Worm (Caenorhabditis elegans) whole organism, L3 larva: ENCODE results near the gene cutl-11.

Source experiments
- ZK546.5 ChIP-seq: sonication (generic microtip); optimal IDR thresholded peaks from 2 replicates; lab custom pipeline; 2017; ENCODE audit warnings: missing biosample characterization, missing genetic modification characterization
- ceh-28 ChIP-seq: fragments of 150-350 bp; optimal IDR thresholded peaks from 2 replicates; lab custom pipeline; 2014; ENCODE audit warnings: missing biosample characterization, missing genetic modification reagents, missing genetic modification characterization
- ceh-9 ChIP-seq: sonication (generic microtip); optimal IDR thresholded peaks from 2 replicates; lab custom pipeline; 2018; ENCODE audit warnings: missing biosample characterization, missing genetic modification characterization
- daf-12 ChIP-seq: fragments of 150-350 bp; optimal IDR thresholded peaks from 2 replicates; lab custom pipeline; 2014; ENCODE audit warnings: missing biosample characterization, missing genetic modification reagents, missing genetic modification characterization
- elt-1 ChIP-seq: fragments of 150-350 bp; optimal IDR thresholded peaks from 2 replicates; lab custom pipeline; 2014; ENCODE audit warnings: missing biosample characterization, missing genetic modification characterization
- elt-2 ChIP-seq: sonication (generic microtip); optimal IDR thresholded peaks from 2 replicates; lab custom pipeline; 2016; ENCODE audit warnings: missing genetic modification reagents, mild to moderate bottlenecking, missing genetic modification characterization, missing compliant biosample characterization
- elt-3 ChIP-seq, 3 experiments: fragments of 150-350 bp in 1 of 3; sonication (generic microtip) in 2 of 3; optimal IDR thresholded peaks; 2 replicates in 2 of 3; 4 replicates in 1 of 3; lab custom pipeline; 2014 to 2017; ENCODE audit warnings: missing biosample characterization in 3 of 3, missing genetic modification characterization in 3 of 3
- eor-1 ChIP-seq, 2 experiments: fragments of 150-350 bp; optimal IDR thresholded peaks; 2 replicates each; lab custom pipeline; 2014 to 2018; ENCODE audit warnings: missing biosample characterization in 2 of 2, missing genetic modification characterization in 2 of 2
- hmg-11 ChIP-seq: sonication (generic microtip); optimal IDR thresholded peaks from 2 replicates; lab custom pipeline; 2016; ENCODE audit warnings: missing genetic modification characterization, missing compliant biosample characterization
- jun-1 ChIP-seq: fragments of 150-350 bp; optimal IDR thresholded peaks from 2 replicates; lab custom pipeline; 2014; ENCODE audit warnings: missing biosample characterization, missing genetic modification reagents, missing genetic modification characterization
- lsy-12 ChIP-seq: sonication (generic microtip); optimal IDR thresholded peaks from 2 replicates; lab custom pipeline; 2016; ENCODE audit warnings: mild to moderate bottlenecking, missing genetic modification characterization, missing compliant biosample characterization
- mdl-1 ChIP-seq: fragments of 150-350 bp; optimal IDR thresholded peaks from 2 replicates; lab custom pipeline; 2014; ENCODE audit warnings: missing biosample characterization, missing genetic modification characterization
- mml-1 ChIP-seq: fragments of 150-350 bp; sonication (generic microtip); optimal IDR thresholded peaks from 3 replicates; lab custom pipeline; 2014; ENCODE audit warnings: missing biosample characterization, missing genetic modification characterization
- nhr-11 ChIP-seq: fragments of 150-350 bp; optimal IDR thresholded peaks from 2 replicates; lab custom pipeline; 2014; ENCODE audit warnings: missing biosample characterization, missing genetic modification characterization
- nhr-12 ChIP-seq: fragments of 150-350 bp; optimal IDR thresholded peaks from 2 replicates; lab custom pipeline; 2014; ENCODE audit warnings: missing biosample characterization, missing genetic modification characterization
- nhr-237 ChIP-seq: fragments of 150-350 bp; optimal IDR thresholded peaks from 2 replicates; lab custom pipeline; 2014; ENCODE audit warnings: missing biosample characterization, missing genetic modification characterization
- nhr-25 ChIP-seq: sonication (generic microtip); optimal IDR thresholded peaks from 2 replicates; lab custom pipeline; 2017; ENCODE audit warnings: missing biosample characterization, missing genetic modification characterization
- nhr-28 ChIP-seq: fragments of 150-350 bp; optimal IDR thresholded peaks from 2 replicates; lab custom pipeline; 2014; ENCODE audit warnings: missing biosample characterization, missing genetic modification characterization
- pha-4 ChIP-seq: fragments of 150-350 bp; optimal IDR thresholded peaks from 2 replicates; lab custom pipeline; 2014; ENCODE audit warnings: missing biosample characterization, missing genetic modification reagents, missing genetic modification characterization
- pqm-1 ChIP-seq: fragments of 150-350 bp; optimal IDR thresholded peaks from 2 replicates; lab custom pipeline; 2017; ENCODE audit warnings: missing biosample characterization, missing genetic modification characterization, inconsistent platforms
- sea-2 ChIP-seq: fragments of 150-350 bp; sonication (generic microtip); optimal IDR thresholded peaks from 4 replicates; lab custom pipeline; 2014; ENCODE audit warnings: missing biosample characterization, missing genetic modification reagents, missing genetic modification characterization
- skn-1 ChIP-seq: fragments of 150-350 bp; optimal IDR thresholded peaks from 2 replicates; lab custom pipeline; 2014; ENCODE audit warnings: missing biosample characterization, missing genetic modification characterization
- tbx-2 ChIP-seq: sonication (generic microtip); optimal IDR thresholded peaks from 2 replicates; lab custom pipeline; 2016; ENCODE audit warnings: mild to moderate bottlenecking, missing genetic modification characterization, missing compliant biosample characterization
- unc-39 ChIP-seq: sonication (generic microtip); optimal IDR thresholded peaks from 4 replicates; lab custom pipeline; 2017; ENCODE audit warnings: missing biosample characterization, missing genetic modification characterization
- zag-1 ChIP-seq: fragments of 150-350 bp; optimal IDR thresholded peaks from 2 replicates; lab custom pipeline; 2014; ENCODE audit warnings: missing biosample characterization, missing genetic modification characterization
- ztf-11 ChIP-seq: fragments of 150-350 bp; optimal IDR thresholded peaks from 2 replicates; lab custom pipeline; 2014; ENCODE audit warnings: missing biosample characterization, missing genetic modification characterization

The cutl-11 gene

DNA sequence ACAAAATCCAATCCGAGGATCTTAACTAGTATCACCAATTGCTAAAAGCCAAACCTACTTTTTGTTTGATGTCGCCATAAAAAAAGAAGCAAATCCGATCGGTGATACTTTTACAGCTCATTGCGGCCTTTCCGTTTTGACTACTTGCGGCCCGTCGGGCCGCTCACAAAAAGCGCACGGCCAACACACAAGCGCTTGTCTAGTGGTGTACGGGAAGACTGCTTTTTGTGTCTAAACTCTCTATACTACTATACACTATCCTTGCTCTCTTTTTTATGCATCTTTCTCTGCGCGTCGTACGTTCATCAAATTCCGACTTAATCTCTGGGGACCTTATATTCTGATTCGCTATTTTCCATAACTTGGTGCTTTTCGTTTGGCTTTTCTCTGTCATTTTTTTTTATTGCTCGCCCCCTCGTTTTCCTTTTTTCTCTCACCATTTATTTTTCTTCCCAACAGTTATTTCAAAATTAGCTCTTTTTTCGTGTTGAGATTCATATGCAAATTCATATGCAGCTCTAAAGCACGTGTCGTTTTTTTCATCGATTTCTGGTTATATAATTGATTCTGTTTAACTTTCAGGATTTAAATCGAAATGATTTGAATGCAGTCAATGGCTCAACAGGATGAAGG, 16.0 kb upstream of the cutl-11 start, which contains the start of gene noca-2 (continued):
- TF ChIP-seq mdl-1 (tag; lab: Kevin White, UChicago) (no peak), tbx-2 (tag; lab: Kevin White, UChicago) (no peak)
- TF ChIP-seq, all 47 proteins: peak for 7

DNA sequence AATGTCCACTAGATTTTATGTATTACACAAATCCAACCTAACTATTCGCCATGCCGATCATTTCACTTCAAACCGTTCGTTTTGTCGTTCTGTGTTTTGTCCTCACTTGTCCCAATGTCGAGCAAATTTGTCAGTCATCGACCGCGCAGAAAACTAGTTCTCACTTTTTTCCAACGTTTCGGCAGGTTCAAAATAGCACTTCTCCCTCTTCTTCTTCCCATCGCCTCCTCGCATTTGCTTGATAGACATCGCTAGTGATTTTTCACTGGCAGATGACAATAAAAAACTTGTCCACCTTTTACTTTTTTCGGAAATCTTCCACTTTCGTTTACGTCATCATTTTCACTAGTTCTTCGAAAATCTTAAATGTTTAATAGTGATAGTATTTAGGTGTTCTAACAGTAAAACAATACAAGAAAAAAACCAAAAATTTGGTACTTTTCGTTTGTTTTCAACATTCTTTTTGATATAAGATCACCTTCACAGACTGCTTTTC, 14.9 kb upstream of the cutl-11 start:
- TF ChIP-seq nhr-25 (tag; lab: Kevin White, UChicago): peak; percentile 80
- no peak for TF ChIP-seq eor-1 (tag; optimal IDR thresholded peaks at IDR 0.05; lab: Kevin White, UChicago)
- peak; percentile 16 for TF ChIP-seq elt-1
- TF ChIP-seq, all 47 proteins: peak for 2

DNA sequence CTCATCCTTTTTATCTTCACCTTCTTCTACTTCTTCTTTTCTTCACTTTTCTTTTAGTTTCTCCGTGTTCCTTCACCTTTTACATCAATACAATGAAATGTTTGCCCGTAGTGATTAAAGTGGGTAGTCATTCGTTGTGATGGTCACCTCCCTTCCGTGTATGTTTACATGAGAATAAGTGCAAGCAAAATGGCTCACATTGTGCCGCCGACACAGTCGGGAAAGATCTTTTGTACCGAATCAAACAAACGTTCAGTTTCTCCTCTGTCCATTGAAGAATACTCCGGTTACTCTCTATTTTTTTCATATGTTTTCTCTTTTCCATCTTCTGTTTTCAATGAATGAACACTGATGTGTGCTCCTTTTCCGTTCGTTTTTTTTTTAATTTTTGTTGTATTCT, 13.5 kb upstream of the cutl-11 start:
- TF ChIP-seq pha-4 (tag; lab: Kevin White, UChicago): peak; percentile 64
- no peak for TF ChIP-seq nhr-11

DNA sequence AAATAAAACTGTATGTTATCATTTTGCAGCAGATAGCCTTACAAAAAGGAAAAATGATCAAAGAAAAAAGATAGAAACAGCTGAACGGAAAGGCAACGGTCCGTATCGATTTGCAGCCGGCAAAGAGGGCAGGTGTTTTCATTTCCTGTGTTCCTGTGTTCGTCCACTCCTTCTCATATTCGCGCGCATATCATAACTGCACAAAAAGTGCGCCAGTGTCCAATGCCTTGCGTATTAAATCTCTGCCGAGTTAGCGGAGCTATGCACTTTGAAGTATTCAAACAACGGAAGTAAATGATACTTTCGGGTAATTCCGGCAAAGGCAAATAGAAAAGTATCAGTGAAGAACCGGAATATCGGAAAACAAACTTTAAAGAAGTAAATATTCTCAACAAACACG, 11.9 kb upstream of the cutl-11 start:
- TF ChIP-seq nhr-237 (tag; lab: Kevin White, UChicago) (no peak), pha-4 (tag; lab: Kevin White, UChicago) (peak; percentile 4), ceh-28 (tag; lab: Kevin White, UChicago) (peak; percentile 7), hmg-11 (tag; lab: Kevin White, UChicago) (peak; percentile 16)

DNA sequence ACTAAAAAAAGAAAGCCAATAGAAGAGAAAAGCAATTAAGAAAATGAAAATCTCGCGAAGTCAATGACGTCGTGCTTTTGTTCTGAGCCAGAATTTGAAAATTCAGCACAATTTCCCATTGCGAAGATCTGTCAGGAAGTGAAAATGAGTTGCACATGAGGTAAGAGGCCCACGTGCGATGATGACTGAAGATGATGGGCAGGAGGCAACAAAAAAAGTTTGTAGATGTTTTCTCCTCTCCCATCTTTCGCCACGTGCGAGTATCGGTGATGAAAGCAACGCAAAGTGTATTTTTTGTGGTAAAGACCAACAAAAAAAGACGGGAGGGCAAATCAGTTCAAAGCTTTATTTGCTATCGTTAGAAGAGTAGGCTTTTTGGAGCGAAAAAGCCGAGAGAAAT, 11.4 kb upstream of the cutl-11 start:
- TF ChIP-seq elt-3 (tag; optimal IDR thresholded peaks at IDR 0.05; lab: Kevin White, UChicago) (no peak), pha-4 (tag; lab: Kevin White, UChicago) (peak; percentile 45)
- TF ChIP-seq, all 47 proteins: peak for 1

DNA sequence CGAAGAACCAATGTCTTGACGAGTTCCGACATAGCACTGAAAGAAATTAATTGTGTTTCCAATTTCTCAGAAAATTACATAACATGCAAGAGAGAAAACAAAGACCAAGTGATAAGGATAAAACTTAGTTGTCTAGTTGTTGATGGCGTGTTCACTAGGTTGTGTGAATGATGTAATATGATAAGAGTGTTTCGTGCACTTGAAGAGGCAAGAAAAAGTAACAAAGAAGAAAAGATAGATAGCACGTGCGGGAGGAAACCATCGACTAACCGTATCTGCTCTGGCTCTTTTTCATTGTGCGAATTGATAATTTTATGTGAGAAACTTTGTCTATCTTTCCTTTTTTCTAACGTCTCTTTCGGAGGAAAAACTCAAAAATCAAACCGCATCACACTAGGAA, 11.0 kb upstream of the cutl-11 start, which contains the start of gene sfxn-1.5:
Gene sfxn-1.5, minus strand, starts transcription at position 36 of the 400 bp plus-strand sequence.
- peak; percentile 68 for TF ChIP-seq jun-1 (tag; lab: Kevin White, UChicago)
- TF ChIP-seq daf-12: no peak
- TF ChIP-seq eor-1 (tag; optimal IDR thresholded peaks at IDR 0.05; lab: Kevin White, UChicago): no peak
- no peak for TF ChIP-seq sea-2 (GFP tag; lab: Kevin White, UChicago)
- TF ChIP-seq elt-3 (tag; optimal IDR thresholded peaks at IDR 0.05; lab: Kevin White, UChicago): peak in 1 of 3 experiments; percentile 38
- no peak for TF ChIP-seq nhr-12 (tag; lab: Kevin White, UChicago)
- TF ChIP-seq unc-39 (tag; lab: Kevin White, UChicago): no peak
- no peak for TF ChIP-seq ceh-9
- no peak for TF ChIP-seq hmg-11 (tag; lab: Kevin White, UChicago)
- peak; percentile 98 for TF ChIP-seq pqm-1 (tag; lab: Kevin White, UChicago)
- no peak for TF ChIP-seq ztf-11 (tag; lab: Kevin White, UChicago)
- no peak for TF ChIP-seq zag-1
- TF ChIP-seq lsy-12 (tag; lab: Kevin White, UChicago): no peak
- peak; percentile 99 for TF ChIP-seq elt-2 (tag; lab: Kevin White, UChicago)
- no peak for TF ChIP-seq mml-1 (tag; lab: Kevin White, UChicago)
- peak; percentile 69 for TF ChIP-seq mdl-1 (tag; lab: Kevin White, UChicago)
- TF ChIP-seq pha-4 (tag; lab: Kevin White, UChicago): peak; percentile 66

DNA sequence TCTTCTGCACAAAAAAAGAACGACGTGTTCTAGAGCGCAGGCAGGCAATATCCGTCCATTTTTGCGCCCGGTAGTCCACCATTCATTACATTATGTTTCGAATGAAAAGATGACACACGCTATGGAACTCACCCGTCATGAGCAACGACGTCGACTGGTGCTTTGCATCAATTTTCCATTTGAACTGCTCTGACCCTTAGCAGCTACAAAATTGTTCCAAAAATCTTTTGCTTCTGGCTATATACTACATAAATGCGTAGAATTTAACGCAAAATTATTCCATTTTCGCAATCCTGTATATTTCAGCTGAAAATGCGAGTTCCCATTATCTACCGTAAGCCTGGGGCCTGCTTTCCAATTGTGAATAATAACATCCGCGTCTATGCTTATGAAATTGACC, 7.7 kb upstream of the cutl-11 start, which contains the start of gene T04F8.3:
Gene T04F8.3, plus strand, starts transcription at position 301 of the 400 bp plus-strand sequence.
- TF ChIP-seq skn-1 (tag; lab: Kevin White, UChicago) (no peak), mml-1 (tag; lab: Kevin White, UChicago) (no peak), lsy-12 (tag; lab: Kevin White, UChicago) (no peak), nhr-12 (tag; lab: Kevin White, UChicago) (no peak), elt-1 (no peak), tbx-2 (tag; lab: Kevin White, UChicago) (no peak), ZK546.5 (tag; lab: Kevin White, UChicago) (no peak), nhr-28 (tag; lab: Kevin White, UChicago) (no peak)
